Fruit fly (Drosophila melanogaster): Measurements from ENCODE around the gene Ucp4A.

DNA sequence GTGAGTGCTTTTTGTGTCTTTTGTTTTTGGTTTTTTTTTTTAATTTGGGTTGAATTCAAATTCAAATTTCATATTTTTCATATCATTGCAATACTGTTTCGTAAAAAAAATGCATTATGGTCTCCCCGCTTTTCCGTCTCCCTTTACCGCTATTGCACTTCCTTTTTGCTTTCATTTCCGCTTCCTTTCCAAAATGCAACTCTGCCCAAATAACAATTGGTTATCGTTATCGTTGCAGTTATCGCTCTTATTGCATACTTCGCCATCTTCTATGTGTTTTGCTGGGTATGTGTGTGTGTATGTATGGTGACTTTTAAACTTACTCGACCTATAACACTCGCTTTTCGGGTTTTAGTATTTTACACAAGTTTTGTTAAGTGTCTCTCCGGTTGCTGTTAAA, 20.4 kb downstream of the Ucp4A start:
- TF ChIP-seq EcR (GFP tag; optimal IDR thresholded peaks at IDR 0.05) = no peak
- no peak for TF ChIP-seq pan (optimal IDR thresholded peaks at IDR 0.05)
- no peak for TF ChIP-seq Dll (optimal IDR thresholded peaks at IDR 0.05)
- TF ChIP-seq usp (GFP tag; optimal IDR thresholded peaks at IDR 0.05) = no peak
- TF ChIP-seq CG8478 (optimal IDR thresholded peaks at IDR 0.05) = no peak
